Fruit fly (Drosophila melanogaster): ENCODE measurements around the gene CG34448.

Gene CG34448

DNA sequence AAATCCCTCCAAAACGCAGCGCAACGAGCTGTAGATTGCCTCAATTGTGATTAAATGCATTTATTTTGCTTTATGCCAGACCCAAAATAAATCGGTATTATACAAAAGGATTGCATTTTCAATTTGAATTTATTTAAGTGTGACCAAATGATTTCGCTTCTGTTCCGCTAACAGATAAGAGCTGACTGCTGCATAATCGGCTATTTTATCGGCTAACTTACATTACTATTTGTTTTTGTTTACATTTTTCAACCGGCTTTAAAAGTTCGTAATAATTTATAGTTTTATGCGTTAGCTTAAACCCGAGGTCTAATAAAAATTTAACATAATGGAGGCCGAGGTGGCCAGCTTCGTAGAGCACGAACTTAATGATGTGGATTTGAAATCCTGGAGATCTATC, 34.8 kb downstream of the CG34448 start, which contains the start of gene PIG-Wa (continued):
- TF ChIP-seq CG7839 (tag; optimal IDR thresholded peaks at IDR 0.05): no peak
- no peak for TF ChIP-seq Nf-YB (GFP tag; optimal IDR thresholded peaks at IDR 0.05)
- TF ChIP-seq Trl (optimal IDR thresholded peaks at IDR 0.05): no peak
- TF ChIP-seq Trl (GFP tag; optimal IDR thresholded peaks at IDR 0.05): peak; percentile 5
- no peak for TF ChIP-seq CG11085 (GFP tag; IDR thresholded peaks at IDR 0.05)
- TF ChIP-seq peb (GFP tag; IDR thresholded peaks at IDR 0.05): no peak
- TF ChIP-seq cwo (GFP tag; optimal IDR thresholded peaks at IDR 0.05): no peak
- TF ChIP-seq wek (GFP tag; optimal IDR thresholded peaks at IDR 0.05): peak; percentile 34
- TF ChIP-seq HmgZ (tag; optimal IDR thresholded peaks at IDR 0.05): peak; percentile 13
- peak; percentile 96 for TF ChIP-seq MBD-R2 (GFP tag; IDR thresholded peaks at IDR 0.05)
- no peak for TF ChIP-seq CG10462 (GFP tag; optimal IDR thresholded peaks at IDR 0.05)
- TF ChIP-seq Hr51 (GFP tag; optimal IDR thresholded peaks at IDR 0.05): no peak
- TF ChIP-seq CG4328 (GFP tag; optimal IDR thresholded peaks at IDR 0.05): no peak
- TF ChIP-seq pfk (GFP tag; optimal IDR thresholded peaks at IDR 0.05): no peak
- TF ChIP-seq CG7271 (tag; optimal IDR thresholded peaks at IDR 0.05): no peak
- TF ChIP-seq Ets65A (GFP tag): no peak
- TF ChIP-seq CG13287 (GFP tag; IDR thresholded peaks at IDR 0.05; ENCODE audit: partially characterized antibody): peak; percentile 62
- no peak for TF ChIP-seq unc-4 (GFP tag; IDR thresholded peaks at IDR 0.05; ENCODE audit: partially characterized antibody)
- TF ChIP-seq CG6254 (GFP tag; optimal IDR thresholded peaks at IDR 0.05): no peak
- TF ChIP-seq CG2875 (GFP tag; optimal IDR thresholded peaks at IDR 0.05): no peak
- no peak for TF ChIP-seq Atf6 (GFP tag; IDR thresholded peaks at IDR 0.05)
- no peak for TF ChIP-seq so (GFP tag; IDR thresholded peaks at IDR 0.05)
- TF ChIP-seq Eip74EF (GFP tag; optimal IDR thresholded peaks at IDR 0.05): no peak
- no peak for TF ChIP-seq D19A (tag; optimal IDR thresholded peaks at IDR 0.05)
- TF ChIP-seq Myb (GFP tag; optimal IDR thresholded peaks at IDR 0.05): peak; percentile 86
- no peak for TF ChIP-seq CG10959 (GFP tag; IDR thresholded peaks at IDR 0.05)
- no peak for TF ChIP-seq CG14014 (GFP tag; IDR thresholded peaks at IDR 0.05)
- no peak; the same call in 1 of the 2 replicates for TF ChIP-seq sob (GFP tag; IDR thresholded peaks at IDR 0.05)
- TF ChIP-seq CG9932 (GFP tag; IDR thresholded peaks at IDR 0.05): no peak
- TF ChIP-seq twi (tag; optimal IDR thresholded peaks at IDR 0.05): no peak
- no peak for TF ChIP-seq jigr1 (GFP tag; IDR thresholded peaks at IDR 0.05)
- no peak for TF ChIP-seq hbn (GFP tag; IDR thresholded peaks at IDR 0.05; ENCODE audit: partially characterized antibody)
- no peak for TF ChIP-seq btn (GFP tag; optimal IDR thresholded peaks at IDR 0.05)
- TF ChIP-seq CG15601 (tag; optimal IDR thresholded peaks at IDR 0.05): peak; percentile 18
- no peak for TF ChIP-seq CG6813 (GFP tag; optimal IDR thresholded peaks at IDR 0.05)
- TF ChIP-seq CG3407 (GFP tag; optimal IDR thresholded peaks at IDR 0.05): no peak
- TF ChIP-seq zfh1 (GFP tag; IDR thresholded peaks at IDR 0.05): 0 out of 3 replicates have a peak, but pooled peaks have one; percentile 31
- no peak for TF ChIP-seq Dad (GFP tag; optimal IDR thresholded peaks at IDR 0.05)
- no peak for TF ChIP-seq gem (tag; optimal IDR thresholded peaks at IDR 0.05)
- TF ChIP-seq D19B (GFP tag; optimal IDR thresholded peaks at IDR 0.05): no peak
- no peak for TF ChIP-seq ac (GFP tag; optimal IDR thresholded peaks at IDR 0.05)
- TF ChIP-seq CG11696 (GFP tag; IDR thresholded peaks at IDR 0.05): no peak
- no peak for TF ChIP-seq phol (tag; optimal IDR thresholded peaks at IDR 0.05)
- TF ChIP-seq CG7556 (GFP tag; optimal IDR thresholded peaks at IDR 0.05): no peak
- no peak for TF ChIP-seq odd (GFP tag; optimal IDR thresholded peaks at IDR 0.05)
- peak; percentile 56 for TF ChIP-seq sd (tag; optimal IDR thresholded peaks at IDR 0.05)
- TF ChIP-seq cg (GFP tag; optimal IDR thresholded peaks at IDR 0.05): no peak
- TF ChIP-seq pita (GFP tag; optimal IDR thresholded peaks at IDR 0.05): no peak
- no peak for TF ChIP-seq CG31365 (tag; optimal IDR thresholded peaks at IDR 0.05)
- no peak for TF ChIP-seq CG11398 (GFP tag; optimal IDR thresholded peaks at IDR 0.05)
- TF ChIP-seq CG8290 (GFP tag; optimal IDR thresholded peaks at IDR 0.05): no peak
- peak in 1 of 2 experiments; percentile 18 for TF ChIP-seq CG8290 (tag; optimal IDR thresholded peaks at IDR 0.05)
